Worm (Caenorhabditis elegans) whole organism, dauer: ENCODE results near the gene R03H10.2.

Experiments
- unc-62 ChIP-seq: sonication (generic microtip); optimal IDR thresholded peaks from 2 replicates; lab custom pipeline; 2017; ENCODE audit warnings: missing biosample characterization, missing genetic modification reagents, missing genetic modification characterization

Gene R03H10.2

ce11 chrII:4170508-4170907, 14.9 kb downstream of the R03H10.2 start, which contains the start of gene R03H10.5:
R03H10.5 (minus strand) TSS chrII:4170608.
- no peak for TF ChIP-seq unc-62

ce11 chrII:4173398-4173797, 17.8 kb downstream of the R03H10.2 start, which contains the start of gene R03H10.6:
R03H10.6 (minus strand) TSS chrII:4173498.
- no peak for TF ChIP-seq unc-62

ce11 chrII:4173842-4174241, 18.3 kb downstream of the R03H10.2 start:
- no peak for TF ChIP-seq unc-62

ce11 chrII:4178838-4179237, 23.3 kb downstream of the R03H10.2 start, which contains the start of gene R03H10.7:
R03H10.7 (minus strand) TSS chrII:4178938.
- no peak for TF ChIP-seq unc-62

- TF ChIP-seq unc-62 = no peak
Observed at ce11 chrII:4179897-4180296, 24.3 kb downstream of the R03H10.2 start, which contains the start of gene R03H10.1. R03H10.1 (plus strand) TSS chrII:4180248.

ce11 chrII:4182364-4182763, 26.8 kb downstream of the R03H10.2 start, which contains the start of gene R03H10.11:
R03H10.11 (plus strand) TSS chrII:4182664.
- TF ChIP-seq unc-62 = no peak

ce11 chrII:4183979-4184378, 28.4 kb downstream of the R03H10.2 start:
- TF ChIP-seq unc-62 = no peak

- TF ChIP-seq unc-62 = no peak
Observed at ce11 chrII:4186364-4186763, 30.8 kb downstream of the R03H10.2 start, which contains the start of gene cpna-1. cpna-1 (plus strand) TSS chrII:4186664.

ce11 chrII:4194127-4194526, 38.6 kb downstream of the R03H10.2 start, which contains the start of gene mth-2:
mth-2 (minus strand) TSS chrII:4194314.
- TF ChIP-seq unc-62 = no peak

ce11 chrII:4203729-4204184, 48.2 kb downstream of the R03H10.2 start, which contains the start of gene mth-1:
mth-1 (minus strand) TSS chrII:4203779.
- no peak for TF ChIP-seq unc-62

ce11 chrII:4209071-4209747, 53.6 kb downstream of the R03H10.2 start, which contains the start of gene F31D5.6:
F31D5.6 (plus strand) TSS chrII:4209697.
- TF ChIP-seq unc-62 = no peak

- TF ChIP-seq unc-62 = no peak
Observed at ce11 chrII:4211113-4211512, 55.5 kb downstream of the R03H10.2 start, which contains the start of gene F31D5.7. F31D5.7 (plus strand) TSS chrII:4211413.

ce11 chrII:4215318-4215717, 59.7 kb downstream of the R03H10.2 start, which contains the start of gene F31D5.2:
F31D5.2 (plus strand) TSS chrII:4215618.
- TF ChIP-seq unc-62 = no peak
